Worm (Caenorhabditis elegans): ENCODE measurements around the gene F44E7.4.

F44E7.4 gene

DNA sequence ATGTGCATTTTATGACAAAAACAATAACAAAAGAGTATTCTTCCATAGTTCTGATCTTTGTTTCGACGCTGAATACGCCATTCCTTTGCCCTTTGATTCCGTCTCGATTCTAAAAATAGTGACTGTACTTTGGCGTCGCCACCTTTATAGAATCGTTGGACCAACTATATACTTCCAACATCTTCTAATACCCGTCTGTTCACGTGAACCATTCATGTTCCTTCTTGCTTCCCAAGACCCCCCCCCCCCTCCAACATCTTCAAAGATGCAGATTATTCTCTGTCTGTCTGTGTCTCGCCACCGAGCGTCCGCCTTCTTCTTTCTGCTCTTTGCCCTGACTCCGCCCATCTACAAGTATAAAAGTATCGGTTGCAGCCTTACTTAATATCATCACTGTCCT lies 6.8 kb downstream of the F44E7.4 start:
- TF ChIP-seq nfya-1 (tag; optimal IDR thresholded peaks at IDR 0.05) (no peak), nhr-11 (tag; optimal IDR thresholded peaks at IDR 0.05) (no peak)

DNA sequence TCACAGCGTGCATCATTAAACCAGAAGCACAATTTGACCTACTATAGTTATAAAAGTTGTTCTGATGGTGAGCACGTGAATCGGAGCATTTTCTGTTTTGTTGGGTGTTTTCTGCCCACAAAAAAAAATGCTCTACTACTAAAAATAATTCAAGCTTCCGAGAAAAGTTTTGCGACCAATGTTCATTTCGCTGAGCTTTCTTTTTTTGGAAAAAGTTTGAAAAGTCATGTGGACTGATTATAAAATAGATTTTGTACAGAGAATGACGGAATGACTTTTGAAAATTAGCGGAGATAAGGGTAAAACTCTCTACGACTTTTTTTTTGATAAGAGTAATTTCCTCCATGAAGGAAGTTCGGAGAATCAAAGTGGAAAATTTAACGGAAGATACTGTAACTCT lies 7.3 kb downstream of the F44E7.4 start:
- no peak for TF ChIP-seq C08G9.2 (tag; optimal IDR thresholded peaks at IDR 0.05)
- no peak for TF ChIP-seq sox-4 (tag; optimal IDR thresholded peaks at IDR 0.05)
- TF ChIP-seq madf-2 (tag; optimal IDR thresholded peaks at IDR 0.05): no peak
- no peak for TF ChIP-seq unc-42 (tag; optimal IDR thresholded peaks at IDR 0.05)
- no peak for TF ChIP-seq dve-1 (tag; optimal IDR thresholded peaks at IDR 0.05)
- TF ChIP-seq nhr-232 (tag; optimal IDR thresholded peaks at IDR 0.05): no peak
- no peak for TF ChIP-seq sox-2 (GFP tag; IDR thresholded peaks at IDR 0.05)

DNA sequence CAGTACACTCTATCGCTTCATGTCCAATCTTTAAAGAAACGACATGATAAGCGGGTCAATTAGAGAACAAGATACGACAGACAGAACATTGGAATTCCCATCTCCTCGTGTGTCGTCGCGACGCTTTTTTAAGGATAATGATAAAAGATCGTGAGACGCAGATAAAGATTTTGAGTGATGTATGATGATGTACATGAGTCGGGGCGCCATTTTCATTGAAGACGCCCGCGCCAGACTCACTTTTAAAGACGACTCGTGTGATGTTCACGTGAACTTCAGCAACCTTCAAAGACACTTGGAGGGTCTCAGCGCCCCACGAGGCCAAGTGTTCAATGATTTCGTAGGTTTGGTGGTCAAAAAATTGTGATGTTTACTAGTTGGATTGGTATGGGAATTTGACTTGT lies 8.5 kb downstream of the F44E7.4 start:
- TF ChIP-seq elt-2 (tag; optimal IDR thresholded peaks at IDR 0.05) (peak; percentile 30), tbx-2 (tag; optimal IDR thresholded peaks at IDR 0.05) (no peak)

DNA sequence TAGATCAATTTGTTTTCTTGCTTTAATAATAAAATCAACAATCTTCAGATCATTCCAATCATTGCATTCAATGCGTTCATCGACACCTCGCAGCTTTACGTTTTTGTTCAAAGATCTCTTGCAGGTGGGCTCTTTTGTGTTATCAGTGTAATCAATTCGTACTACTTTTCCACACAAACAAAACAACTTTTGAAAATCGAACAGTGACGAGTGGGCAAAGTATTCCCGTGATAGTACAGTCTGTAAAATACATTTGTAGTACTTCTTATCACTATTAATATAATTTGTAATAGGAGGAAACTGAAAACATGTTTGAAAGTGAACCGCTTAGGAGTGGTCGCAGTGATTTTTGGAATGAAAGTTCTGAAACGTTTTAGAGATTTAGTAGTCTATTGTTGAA lies 11.7 kb downstream of the F44E7.4 start, which contains the start of gene pgph-2:
Gene pgph-2, plus strand, starts transcription at position 47 of the 400 bp plus-strand sequence.
- TF ChIP-seq npax-4 (tag; optimal IDR thresholded peaks at IDR 0.05) (no peak), F13H6.1 (tag; optimal IDR thresholded peaks at IDR 0.05) (no peak), nhr-11 (tag; optimal IDR thresholded peaks at IDR 0.05) (no peak), ceh-9 (tag; optimal IDR thresholded peaks at IDR 0.05) (no peak), hlh-13 (GFP tag; optimal IDR thresholded peaks at IDR 0.05) (no peak), gmeb-2 (tag; optimal IDR thresholded peaks at IDR 0.05) (no peak), ahr-1 (tag; optimal IDR thresholded peaks at IDR 0.05) (no peak), eyg-1 (tag; optimal IDR thresholded peaks at IDR 0.05) (no peak), fax-1 (tag; optimal IDR thresholded peaks at IDR 0.05) (no peak), hlh-15 (tag; optimal IDR thresholded peaks at IDR 0.05) (no peak), pha-4 (tag; optimal IDR thresholded peaks at IDR 0.05) (no peak), pag-3 (tag; optimal IDR thresholded peaks at IDR 0.05; ENCODE audit: borderline replicate concordance) (no peak), ceh-48 (tag; optimal IDR thresholded peaks at IDR 0.05) (no peak), Y22D7AL.16 (tag; optimal IDR thresholded peaks at IDR 0.05) (no peak), ets-4 (tag; optimal IDR thresholded peaks at IDR 0.05) (no peak)

DNA sequence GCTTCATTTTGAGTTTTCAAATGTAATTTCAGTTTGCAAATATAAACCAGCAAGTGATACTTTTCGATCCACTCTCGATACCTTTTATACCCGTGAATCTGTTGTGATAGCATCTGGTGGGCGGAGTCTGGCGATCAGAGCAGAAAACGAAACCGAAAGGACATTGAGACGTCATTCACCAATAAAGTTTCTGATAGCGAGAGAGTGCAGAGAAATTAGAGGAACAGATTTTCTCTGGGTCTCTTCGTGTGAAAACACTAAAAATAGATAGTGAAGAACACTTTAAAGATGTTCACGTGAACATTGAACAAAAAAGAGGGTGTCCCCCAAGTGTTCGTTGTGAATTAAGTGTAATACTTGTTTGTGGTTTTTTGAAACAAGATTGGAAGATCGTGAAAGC lies 13.0 kb downstream of the F44E7.4 start, which contains the start of gene pgph-3:
Gene pgph-3, minus strand, starts transcription at position 60 of the 400 bp plus-strand sequence.
- no peak for TF ChIP-seq unc-86 (tag; optimal IDR thresholded peaks at IDR 0.05)
- TF ChIP-seq nhr-232 (tag; optimal IDR thresholded peaks at IDR 0.05): no peak
- peak; percentile 52 for TF ChIP-seq elt-2 (tag; optimal IDR thresholded peaks at IDR 0.05)
- no peak for TF ChIP-seq Y22D7AL.16 (tag; optimal IDR thresholded peaks at IDR 0.05)

DNA sequence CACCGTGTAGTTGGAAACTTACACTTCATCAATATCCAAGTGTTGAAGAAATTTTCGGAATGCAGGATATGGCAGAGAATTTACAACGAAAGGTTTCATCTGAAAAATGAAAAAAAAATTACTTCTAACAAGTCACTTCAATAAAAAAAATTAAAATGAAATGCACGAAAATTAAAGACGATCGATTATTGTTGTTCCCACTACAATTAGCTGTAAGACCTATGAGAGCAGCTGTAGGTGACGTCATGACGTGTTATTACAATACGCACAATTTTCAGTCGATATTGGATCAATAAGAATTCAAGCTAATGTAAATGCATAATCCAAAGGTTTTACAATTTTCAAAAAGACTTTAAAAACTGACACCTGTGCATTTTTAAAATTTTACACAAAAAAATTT lies 16.6 kb downstream of the F44E7.4 start, which contains the start of gene C53A3.1:
Gene C53A3.1, minus strand, starts transcription at position 101 of the 400 bp plus-strand sequence.
- TF ChIP-seq ceh-45 (GFP tag; IDR thresholded peaks at IDR 0.05): no peak
- TF ChIP-seq dve-1 (tag; optimal IDR thresholded peaks at IDR 0.05): no peak
- TF ChIP-seq npax-4 (tag; optimal IDR thresholded peaks at IDR 0.05): no peak
- TF ChIP-seq fax-1 (tag; optimal IDR thresholded peaks at IDR 0.05): no peak

DNA sequence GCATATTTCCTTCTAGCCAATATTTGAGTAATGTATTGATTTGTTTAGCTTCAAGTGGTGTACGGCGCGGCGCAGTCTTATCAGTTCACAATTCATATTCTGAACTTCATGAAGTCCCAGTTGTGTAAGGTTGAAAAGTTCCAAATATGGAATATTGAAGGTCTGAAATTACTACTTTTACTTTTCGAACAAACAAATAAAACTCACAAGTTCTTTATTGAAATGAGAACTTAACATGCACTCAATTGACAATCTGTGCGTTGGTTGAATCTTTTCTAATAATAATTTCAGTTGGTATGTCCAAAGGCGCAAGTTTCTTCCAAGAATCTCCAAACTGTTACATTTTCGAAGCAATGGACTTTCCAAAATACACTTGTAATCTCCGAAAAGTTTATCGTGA lies 18.0 kb downstream of the F44E7.4 start, which contains the start of gene C53A3.4:
Gene C53A3.4, minus strand, starts transcription at position 101 of the 400 bp plus-strand sequence.
- TF ChIP-seq pha-2 (tag; optimal IDR thresholded peaks at IDR 0.05) (no peak), nfya-1 (tag; optimal IDR thresholded peaks at IDR 0.05) (no peak), fax-1 (tag; optimal IDR thresholded peaks at IDR 0.05) (no peak), pha-4 (tag; optimal IDR thresholded peaks at IDR 0.05) (no peak), fkh-10 (GFP tag; optimal IDR thresholded peaks at IDR 0.05) (no peak), elt-2 (tag; optimal IDR thresholded peaks at IDR 0.05) (no peak), ceh-14 (tag; optimal IDR thresholded peaks at IDR 0.05) (no peak), T23F11.4 (GFP tag; optimal IDR thresholded peaks at IDR 0.05) (no peak), madf-2 (tag; optimal IDR thresholded peaks at IDR 0.05) (no peak), ceh-18 (tag; optimal IDR thresholded peaks at IDR 0.05) (no peak), F13H6.1 (tag; optimal IDR thresholded peaks at IDR 0.05) (no peak), pat-9 (tag; optimal IDR thresholded peaks at IDR 0.05) (no peak), ahr-1 (tag; optimal IDR thresholded peaks at IDR 0.05) (no peak), tbx-7 (tag; optimal IDR thresholded peaks at IDR 0.05) (no peak)

Measured in whole organism, late embryonic.